Worm (Caenorhabditis elegans) whole organism, L3 larva: ENCODE data around the gene nhr-116.

ENCODE experiments used
- ceh-16 ChIP-seq: sonication (generic microtip); optimal IDR thresholded peaks from 2 replicates; lab custom pipeline; 2017; ENCODE audit warnings: missing biosample characterization, missing genetic modification characterization
- egl-27 ChIP-seq: sonication (generic microtip); optimal IDR thresholded peaks from 4 replicates; lab custom pipeline; 2017; ENCODE audit warnings: missing biosample characterization, missing genetic modification reagents, missing genetic modification characterization
- jun-1 ChIP-seq: fragments of 150-350 bp; optimal IDR thresholded peaks from 2 replicates; lab custom pipeline; 2014; ENCODE audit warnings: missing biosample characterization, missing genetic modification reagents, missing genetic modification characterization
- lin-15B ChIP-seq: fragments of 150-350 bp; optimal IDR thresholded peaks from 2 replicates; lab custom pipeline; 2014; ENCODE audit warnings: missing biosample characterization, missing genetic modification characterization
- lin-39 ChIP-seq: fragments of 150-350 bp; optimal IDR thresholded peaks from 2 replicates; lab custom pipeline; 2018; ENCODE audit warnings: missing biosample characterization, missing genetic modification reagents, missing genetic modification characterization
- nhr-237 ChIP-seq: fragments of 150-350 bp; optimal IDR thresholded peaks from 2 replicates; lab custom pipeline; 2014; ENCODE audit warnings: missing biosample characterization, missing genetic modification characterization
- nhr-25 ChIP-seq: sonication (generic microtip); optimal IDR thresholded peaks from 2 replicates; lab custom pipeline; 2017; ENCODE audit warnings: missing biosample characterization, missing genetic modification characterization
- pha-4 ChIP-seq: fragments of 150-350 bp; optimal IDR thresholded peaks from 2 replicates; lab custom pipeline; 2014; ENCODE audit warnings: missing biosample characterization, missing genetic modification reagents, missing genetic modification characterization
- pqm-1 ChIP-seq: fragments of 150-350 bp; optimal IDR thresholded peaks from 2 replicates; lab custom pipeline; 2017; ENCODE audit warnings: missing biosample characterization, missing genetic modification characterization, inconsistent platforms
- snpc-4 ChIP-seq: fragments of 150-350 bp; optimal IDR thresholded peaks from 2 replicates; lab custom pipeline; 2014; ENCODE audit warnings: missing biosample characterization, missing genetic modification characterization
- zag-1 ChIP-seq: fragments of 150-350 bp; optimal IDR thresholded peaks from 2 replicates; lab custom pipeline; 2014; ENCODE audit warnings: missing biosample characterization, missing genetic modification characterization

ce11 chrV:16918378-16918777 lies 6.3 kb downstream of the nhr-116 start, which contains the start of the genes fbxa-206 and Y102A5C.2:
- no peak for TF ChIP-seq egl-27 (tag; lab: Kevin White, UChicago)
- no peak for TF ChIP-seq jun-1 (tag; lab: Kevin White, UChicago)
- no peak for TF ChIP-seq nhr-25
- no peak for TF ChIP-seq pha-4 (tag; lab: Kevin White, UChicago)
- no peak for TF ChIP-seq ceh-16 (tag; lab: Kevin White, UChicago)
- no peak for TF ChIP-seq nhr-237
- TF ChIP-seq pqm-1 (tag; lab: Kevin White, UChicago): no peak
- no peak for TF ChIP-seq snpc-4 (tag; lab: Kevin White, UChicago)
- no peak for TF ChIP-seq zag-1 (tag; lab: Kevin White, UChicago)
- TF ChIP-seq lin-15B (tag; lab: Kevin White, UChicago): no peak
- TF ChIP-seq lin-39 (tag; lab: Kevin White, UChicago): no peak
